Fruit fly (Drosophila melanogaster): Measurements from ENCODE around the gene CG12713.

dm6 chr3L:15877520-15877919, 45.3 kb downstream of the CG12713 start:
- TF ChIP-seq psq (optimal IDR thresholded peaks at IDR 0.05): no peak
- TF ChIP-seq Myc (optimal IDR thresholded peaks at IDR 0.05): no peak
- no peak for TF ChIP-seq insv (optimal IDR thresholded peaks at IDR 0.05)
